Worm (Caenorhabditis elegans): Measurements from ENCODE around the gene clec-83.
"Not testable (repeated sequence)": the region's sequence is repeated elsewhere in the genome, so short reads cannot be mapped to it uniquely, and the experiment has no call there.

ce11 chrIV:2801558-2801957 lies 39.7 kb downstream of the clec-83 start, which contains the start of gene Y54G2A.44:
- TF ChIP-seq dao-5, him-1, W03F9.2 (tag; optimal IDR thresholded peaks at IDR 0.05): not testable (repeated sequence)

Data from whole organism, L4/young adult.